Fruit fly (Drosophila melanogaster): Measurements from ENCODE around the gene Edc3.

Edc3 gene

dm6 chr3L:17563536-17564257 is 34.0 kb upstream of the Edc3 start (continued):
- TF ChIP-seq Bteb2 (GFP tag; optimal IDR thresholded peaks at IDR 0.05), result no peak
- TF ChIP-seq oc (tag; optimal IDR thresholded peaks at IDR 0.05), result no peak
- no peak for TF ChIP-seq CG30403 (GFP tag; optimal IDR thresholded peaks at IDR 0.05)
- TF ChIP-seq Chrac-16 (GFP tag; optimal IDR thresholded peaks at IDR 0.05), result no peak
- TF ChIP-seq Stat92E (GFP tag; optimal IDR thresholded peaks at IDR 0.05), result no peak
- no peak for TF ChIP-seq CG7556 (GFP tag; optimal IDR thresholded peaks at IDR 0.05)
- peak; percentile 92 for TF ChIP-seq yki (optimal IDR thresholded peaks at IDR 0.05)
- peak; percentile 92 for TF ChIP-seq cg (GFP tag; optimal IDR thresholded peaks at IDR 0.05)
- TF ChIP-seq psq (GFP tag; optimal IDR thresholded peaks at IDR 0.05), result no peak
- no peak for TF ChIP-seq az2 (GFP tag; optimal IDR thresholded peaks at IDR 0.05)
- TF ChIP-seq Gug (GFP tag; IDR thresholded peaks at IDR 0.05), result no peak
- TF ChIP-seq Drgx (GFP tag; IDR thresholded peaks at IDR 0.05), result peak; percentile 47
- peak; percentile 25 for TF ChIP-seq CG3163 (GFP tag; optimal IDR thresholded peaks at IDR 0.05)
- peak; percentile 17 for TF ChIP-seq CrebB (tag; optimal IDR thresholded peaks at IDR 0.05)
- no peak for TF ChIP-seq CG10209 (GFP tag; optimal IDR thresholded peaks at IDR 0.05)
- no peak for TF ChIP-seq CG10267 (tag; optimal IDR thresholded peaks at IDR 0.05)
- no peak for TF ChIP-seq CG2875 (GFP tag; optimal IDR thresholded peaks at IDR 0.05)
- TF ChIP-seq chinmo (GFP tag; IDR thresholded peaks at IDR 0.05; ENCODE audit: partially characterized antibody), result peak; percentile 83; the same call in 3 of the 4 replicates
- TF ChIP-seq CG12104 (GFP tag; optimal IDR thresholded peaks at IDR 0.05), result no peak
- TF ChIP-seq CG18599 (GFP tag; optimal IDR thresholded peaks at IDR 0.05), result no peak
- TF ChIP-seq salm (tag; optimal IDR thresholded peaks at IDR 0.05), result no peak
- no peak for TF ChIP-seq pum (GFP tag; optimal IDR thresholded peaks at IDR 0.05)
- TF ChIP-seq crol (GFP tag; IDR thresholded peaks at IDR 0.05), result peak; percentile 81
- no peak for TF ChIP-seq ken (GFP tag; IDR thresholded peaks at IDR 0.05)
- TF ChIP-seq pita (GFP tag; optimal IDR thresholded peaks at IDR 0.05), result no peak
- no peak for TF ChIP-seq CG13775 (GFP tag; optimal IDR thresholded peaks at IDR 0.05)
- TF ChIP-seq CG15479 (GFP tag; optimal IDR thresholded peaks at IDR 0.05), result peak; percentile 32
- peak; percentile 49; the same call in 1 of the 2 replicates for TF ChIP-seq Adf1 (GFP tag; IDR thresholded peaks at IDR 0.05)
- no peak for TF ChIP-seq pzg (GFP tag; optimal IDR thresholded peaks at IDR 0.05)
- peak; percentile 88 to 94 for TF ChIP-seq Trl (optimal IDR thresholded peaks at IDR 0.05)
- TF ChIP-seq Trl (GFP tag; optimal IDR thresholded peaks at IDR 0.05), result no peak
- no peak for TF ChIP-seq Asciz (GFP tag; optimal IDR thresholded peaks at IDR 0.05)
- TF ChIP-seq ems (GFP tag; optimal IDR thresholded peaks at IDR 0.05), result no peak
- no peak for TF ChIP-seq inv (GFP tag; IDR thresholded peaks at IDR 0.05; ENCODE audit: partially characterized antibody)
- TF ChIP-seq CG11093 (GFP tag; IDR thresholded peaks at IDR 0.05), result no peak
- no peak for TF ChIP-seq CG8924 (tag; optimal IDR thresholded peaks at IDR 0.05)
- TF ChIP-seq CG10654 (GFP tag; optimal IDR thresholded peaks at IDR 0.05), result no peak
- no peak for TF ChIP-seq Hey (tag; optimal IDR thresholded peaks at IDR 0.05)
- peak; percentile 49 for TF ChIP-seq Med (GFP tag)
- no peak for TF ChIP-seq sc (optimal IDR thresholded peaks at IDR 0.05)
- TF ChIP-seq sc (GFP tag; optimal IDR thresholded peaks at IDR 0.05), result no peak
- TF ChIP-seq CG11696 (GFP tag; IDR thresholded peaks at IDR 0.05), result 0 out of 2 replicates have a peak, but pooled peaks have one; percentile 13
- TF ChIP-seq pan (optimal IDR thresholded peaks at IDR 0.05), result no peak
- TF ChIP-seq pan (GFP tag; optimal IDR thresholded peaks at IDR 0.05 in 1 of 2, IDR thresholded peaks at IDR 0.05 in 1 of 2), result peak in 1 of 2 experiments; percentile 23
- no peak for TF ChIP-seq CG3407 (GFP tag; optimal IDR thresholded peaks at IDR 0.05)
- no peak for TF ChIP-seq Tbp (GFP tag; optimal IDR thresholded peaks at IDR 0.05)
- no peak for TF ChIP-seq Mad (GFP tag; optimal IDR thresholded peaks at IDR 0.05)
- TF ChIP-seq CG11695 (GFP tag; IDR thresholded peaks at IDR 0.05), result peak; percentile 48; the same call in 1 of the 3 replicates
- no peak for TF ChIP-seq Ssrp (tag; optimal IDR thresholded peaks at IDR 0.05)
- no peak for TF ChIP-seq esg (GFP tag; conservative IDR thresholded peaks at IDR 0.05)
- no peak for TF ChIP-seq sisA (GFP tag; IDR thresholded peaks at IDR 0.05)
